Worm (Caenorhabditis elegans): ENCODE results near the gene srbc-66.
"Not testable (repeated sequence)": the region's sequence is repeated elsewhere in the genome, so short reads cannot be mapped to it uniquely, and the experiment has no call there.

- TF ChIP-seq fos-1 (tag; optimal IDR thresholded peaks at IDR 0.05); tbx-2 (tag; optimal IDR thresholded peaks at IDR 0.05); fkh-10 (GFP tag; optimal IDR thresholded peaks at IDR 0.05); ztf-11 (tag; optimal IDR thresholded peaks at IDR 0.05); unc-62 (GFP tag; optimal IDR thresholded peaks at IDR 0.05); nfya-1 (tag; optimal IDR thresholded peaks at IDR 0.05; ENCODE audit: insufficient read depth); aly-2 (tag; optimal IDR thresholded peaks at IDR 0.05); elt-3 (tag; optimal IDR thresholded peaks at IDR 0.05); pqm-1 (tag; optimal IDR thresholded peaks at IDR 0.05): not testable (repeated sequence)
Measured at ce11 chrV:3570695-3571094, 40.2 kb downstream of the srbc-66 start, which contains the start of gene F40C5.2.

Data from whole organism, L3 larva.